Worm (Caenorhabditis elegans) whole organism, L1 larva: ENCODE results near the gene R11G1.1.

ENCODE experiments used
- F16B12.6 ChIP-seq: fragments of 150-350 bp; optimal IDR thresholded peaks from 2 replicates; lab custom pipeline; 2014; ENCODE audit warnings: missing biosample characterization, missing genetic modification characterization
- aha-1 ChIP-seq: fragments of 150-350 bp; optimal IDR thresholded peaks from 2 replicates; lab custom pipeline; 2014; ENCODE audit warnings: missing biosample characterization, missing genetic modification characterization
- alr-1 ChIP-seq: fragments of 200-800 bp; sonication (Bioruptor generic); optimal IDR thresholded peaks from 2 replicates; lab custom pipeline; 2018; ENCODE audit warnings: borderline replicate concordance, mild to moderate bottlenecking, missing genetic modification characterization, missing compliant biosample characterization
- egl-27 ChIP-seq, 2 experiments: fragments of 150-350 bp in 1 of 2; sonication (generic microtip); optimal IDR thresholded peaks; 3 replicates each; lab custom pipeline; 2017 to 2018; ENCODE audit warnings: missing biosample characterization in 2 of 2, missing genetic modification characterization in 2 of 2, missing genetic modification reagents in 2 of 2
- hpl-2 ChIP-seq: fragments of 150-350 bp; optimal IDR thresholded peaks from 2 replicates; lab custom pipeline; 2014; ENCODE audit warnings: missing biosample characterization, missing genetic modification reagents, missing genetic modification characterization
- nhr-12 ChIP-seq: sonication (generic microtip); optimal IDR thresholded peaks from 2 replicates; lab custom pipeline; 2017; ENCODE audit warnings: missing biosample characterization, missing genetic modification characterization
- nhr-237 ChIP-seq: fragments of 150-350 bp; optimal IDR thresholded peaks from 2 replicates; lab custom pipeline; 2014; ENCODE audit warnings: missing biosample characterization, missing genetic modification characterization
- nhr-71 ChIP-seq: sonication (generic microtip); optimal IDR thresholded peaks from 2 replicates; lab custom pipeline; 2016; ENCODE audit warnings: mild to moderate bottlenecking, missing genetic modification characterization, moderate library complexity, missing compliant biosample characterization
- nhr-84 ChIP-seq: sonication (generic microtip); optimal IDR thresholded peaks from 2 replicates; lab custom pipeline; 2017; ENCODE audit warnings: missing biosample characterization, missing genetic modification characterization
- pqm-1 ChIP-seq: sonication (generic microtip); optimal IDR thresholded peaks from 3 replicates; lab custom pipeline; 2017; ENCODE audit warnings: missing biosample characterization, missing genetic modification characterization
- unc-62 ChIP-seq: fragments of 150-350 bp; optimal IDR thresholded peaks from 2 replicates; lab custom pipeline; 2014; ENCODE audit warnings: missing biosample characterization, missing genetic modification reagents, missing genetic modification characterization
- xbp-1 ChIP-seq: sonication (generic microtip); optimal IDR thresholded peaks from 2 replicates; lab custom pipeline; 2016; ENCODE audit warnings: missing genetic modification characterization, missing compliant biosample characterization
- zag-1 ChIP-seq: fragments of 150-350 bp; optimal IDR thresholded peaks from 2 replicates; lab custom pipeline; 2014; ENCODE audit warnings: missing biosample characterization, missing genetic modification characterization

DNA sequence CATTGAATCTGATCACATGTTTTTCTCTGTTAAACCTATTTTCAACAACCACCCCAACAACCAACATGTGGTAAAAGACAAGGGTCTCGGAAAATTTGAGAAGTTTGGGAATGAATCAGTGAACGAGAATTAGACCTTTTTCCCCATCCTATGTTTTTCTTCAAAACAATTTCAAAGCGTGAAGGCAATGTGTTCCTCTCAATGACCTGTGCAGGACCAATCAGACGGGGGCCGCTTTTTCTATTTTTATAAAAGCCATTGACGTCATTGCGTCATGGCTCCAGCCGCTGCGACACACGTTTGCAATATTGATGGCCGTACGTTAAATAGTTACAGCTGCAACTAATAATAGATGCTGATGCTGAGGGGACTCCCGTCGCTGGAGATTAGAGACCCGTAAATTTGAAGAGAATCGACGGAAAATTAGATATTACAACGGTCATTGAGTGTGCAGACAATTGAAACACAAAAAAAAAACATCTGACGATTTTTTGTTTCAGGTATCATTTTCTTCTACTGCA is 52.3 kb downstream of the R11G1.1 start:
- TF ChIP-seq pqm-1 (tag; lab: Kevin White, UChicago) (no peak), F16B12.6 (no peak), nhr-71 (tag; lab: Kevin White, UChicago) (peak; percentile 59), egl-27 (tag; optimal IDR thresholded peaks at IDR 0.05; lab: Kevin White, UChicago) (no peak), aha-1 (tag; lab: Kevin White, UChicago) (no peak), zag-1 (tag; lab: Kevin White, UChicago) (no peak), nhr-12 (tag; lab: Kevin White, UChicago) (no peak), nhr-84 (no peak), unc-62 (GFP tag; lab: Kevin White, UChicago) (no peak), alr-1 (tag; lab: Kevin White, UChicago) (no peak), nhr-237 (no peak), hpl-2 (GFP tag; lab: Kevin White, UChicago) (no peak), xbp-1 (tag; lab: Kevin White, UChicago) (no peak)
